Fruit fly (Drosophila melanogaster): ENCODE data around the gene Ufd4.

dm6 chr2L:10277362-10277761, 14.8 kb downstream of the Ufd4 start:
- TF ChIP-seq CG8478 (optimal IDR thresholded peaks at IDR 0.05) (no peak), CTCF (optimal IDR thresholded peaks at IDR 0.05) (peak in 1 of 2 experiments; percentile 9)
